Fruit fly (Drosophila melanogaster): ENCODE measurements around the gene Lar.

Gene Lar

DNA sequence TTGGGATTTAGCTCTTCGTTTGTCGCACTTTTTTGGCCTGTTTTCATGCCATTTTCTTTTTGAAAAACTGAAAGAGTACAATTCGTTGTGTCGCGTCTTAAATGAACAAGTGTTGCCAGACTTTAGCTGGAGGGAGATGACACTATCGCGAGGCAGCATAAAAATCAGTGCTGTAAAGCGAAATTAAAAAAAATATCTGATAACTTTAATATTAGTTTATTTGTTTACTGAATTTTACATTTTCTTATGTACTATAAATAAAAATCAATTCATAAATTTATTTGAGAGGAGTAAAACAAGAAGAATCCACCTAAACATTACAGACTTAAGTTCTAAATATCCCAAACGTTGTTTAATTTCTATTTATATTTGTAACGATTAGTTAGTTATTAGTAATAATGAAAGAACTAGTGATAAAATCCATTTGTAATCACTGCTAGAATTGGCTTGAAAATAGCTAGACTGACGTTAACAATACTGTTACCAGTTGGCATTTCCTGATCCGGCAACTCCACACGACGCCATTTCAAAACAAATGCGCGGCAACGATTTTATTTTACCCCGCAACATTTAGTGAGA lies 9.1 kb upstream of the Lar start, which contains the start of the genes spi and msb1l (continued):
- TF ChIP-seq CG16863 (GFP tag; optimal IDR thresholded peaks at IDR 0.05) (no peak), sqz (GFP tag; optimal IDR thresholded peaks at IDR 0.05) (no peak), stwl (tag; optimal IDR thresholded peaks at IDR 0.05) (peak; percentile 72), Sox102F (GFP tag; optimal IDR thresholded peaks at IDR 0.05) (peak; percentile 50), CG4617 (GFP tag; optimal IDR thresholded peaks at IDR 0.05; ENCODE audit: borderline replicate concordance) (peak; percentile 0), twi (tag; optimal IDR thresholded peaks at IDR 0.05) (peak; percentile 21), CG2120 (GFP tag; optimal IDR thresholded peaks at IDR 0.05) (peak; percentile 55), Hand (GFP tag; optimal IDR thresholded peaks at IDR 0.05) (no peak), CG14667 (GFP tag; IDR thresholded peaks at IDR 0.05) (0 out of 2 replicates have a peak, but pooled peaks have one; percentile 22), Xrp1 (GFP tag; IDR thresholded peaks at IDR 0.05) (no peak; the same call in 1 of the 2 replicates), CG2678 (tag; optimal IDR thresholded peaks at IDR 0.05) (peak; percentile 65), CG5953 (GFP tag; IDR thresholded peaks at IDR 0.05) (no peak), CG10431 (GFP tag; optimal IDR thresholded peaks at IDR 0.05) (no peak), tin (GFP tag; optimal IDR thresholded peaks at IDR 0.05) (peak; percentile 63), CG34422 (GFP tag; IDR thresholded peaks at IDR 0.05) (no peak), fd64A (GFP tag; optimal IDR thresholded peaks at IDR 0.05) (no peak), kay (GFP tag; optimal IDR thresholded peaks at IDR 0.05) (no peak), CG13296 (GFP tag; optimal IDR thresholded peaks at IDR 0.05) (no peak), fru (optimal IDR thresholded peaks at IDR 0.05) (no peak), CG43689 (GFP tag; IDR thresholded peaks at IDR 0.05) (no peak), CG11723 (GFP tag; optimal IDR thresholded peaks at IDR 0.05) (no peak), Neu2 (GFP tag; optimal IDR thresholded peaks at IDR 0.05; ENCODE audit: borderline replicate concordance) (no peak), Dad (GFP tag; optimal IDR thresholded peaks at IDR 0.05) (no peak), usp (GFP tag; optimal IDR thresholded peaks at IDR 0.05) (no peak), CG2199 (GFP tag; IDR thresholded peaks at IDR 0.05) (no peak), MESR4 (GFP tag; optimal IDR thresholded peaks at IDR 0.05) (peak; percentile 71), corto (GFP tag; optimal IDR thresholded peaks at IDR 0.05) (no peak), gcm2 (GFP tag; optimal IDR thresholded peaks at IDR 0.05) (no peak), CG15696 (tag; optimal IDR thresholded peaks at IDR 0.05) (peak; percentile 62), pros (GFP tag; optimal IDR thresholded peaks at IDR 0.05) (no peak), Oaz (GFP tag; IDR thresholded peaks at IDR 0.05) (no peak), CG10274 (GFP tag; optimal IDR thresholded peaks at IDR 0.05) (no peak), CG1233 (GFP tag; optimal IDR thresholded peaks at IDR 0.05) (no peak), cas (GFP tag; IDR thresholded peaks at IDR 0.05) (no peak), CG18011 (GFP tag; optimal IDR thresholded peaks at IDR 0.05) (no peak), CG9727 (GFP tag; optimal IDR thresholded peaks at IDR 0.05) (peak; percentile 60), CG11247 (GFP tag; IDR thresholded peaks at IDR 0.05) (no peak), gcm (GFP tag; optimal IDR thresholded peaks at IDR 0.05) (no peak), ro (GFP tag; IDR thresholded peaks at IDR 0.05) (no peak), vfl (GFP tag; optimal IDR thresholded peaks at IDR 0.05) (no peak), CG3847 (GFP tag; IDR thresholded peaks at IDR 0.05) (peak; percentile 79), pfk (GFP tag; optimal IDR thresholded peaks at IDR 0.05) (no peak), CG7372 (GFP tag; IDR thresholded peaks at IDR 0.05) (no peak), CG16779 (GFP tag; IDR thresholded peaks at IDR 0.05) (no peak), CG1529 (GFP tag; optimal IDR thresholded peaks at IDR 0.05) (no peak), BtbVII (GFP tag; optimal IDR thresholded peaks at IDR 0.05) (no peak), dmrt99B (tag; optimal IDR thresholded peaks at IDR 0.05) (peak; percentile 36), CG12659 (GFP tag; optimal IDR thresholded peaks at IDR 0.05) (peak; percentile 74), Lpt (GFP tag; optimal IDR thresholded peaks at IDR 0.05) (no peak), mirr (GFP tag; optimal IDR thresholded peaks at IDR 0.05) (no peak), CG2129 (GFP tag; IDR thresholded peaks at IDR 0.05; ENCODE audit: partially characterized antibody) (peak; percentile 20; the same call in 1 of the 2 replicates)

All from whole organism, embryonic.